Worm (Caenorhabditis elegans): ENCODE results near the gene sri-4.

DNA sequence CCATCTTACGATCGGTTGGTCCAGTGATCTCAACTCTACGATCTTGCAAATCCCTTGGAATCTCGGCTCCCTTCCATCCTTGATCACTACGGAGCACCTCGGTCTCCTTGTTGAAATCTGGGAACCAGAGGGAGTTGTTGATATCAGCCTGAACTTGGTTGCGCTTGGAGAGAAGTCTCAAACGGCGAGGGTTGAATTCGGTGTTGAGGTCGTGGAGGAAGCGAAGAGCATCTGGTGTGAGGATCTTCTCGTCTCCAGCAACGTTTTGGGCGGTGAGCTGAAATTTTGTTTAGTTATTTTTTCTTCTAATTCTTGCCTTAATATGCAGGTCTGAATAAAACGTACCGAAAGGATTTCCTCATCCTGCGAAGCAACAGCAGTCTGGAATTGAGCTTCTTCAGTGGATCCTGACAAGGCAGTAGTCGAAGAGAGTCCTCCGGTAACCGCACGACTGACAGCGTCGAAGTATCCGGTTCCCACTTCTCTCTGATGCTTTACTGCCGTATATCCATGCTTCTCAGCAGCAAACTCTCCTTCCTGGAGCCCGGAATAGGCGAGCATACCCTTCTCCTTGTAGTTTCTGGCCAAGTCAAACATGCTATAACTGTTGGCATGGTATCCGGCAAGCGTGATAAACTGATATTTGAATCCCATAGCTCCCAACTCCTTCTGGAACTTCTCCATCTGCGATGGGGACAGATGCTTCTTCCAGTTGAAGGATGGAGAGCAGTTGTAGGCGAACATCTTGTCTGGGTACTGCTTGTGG lies 22.2 kb upstream of the sri-4 start:
- TF ChIP-seq hlh-13 (GFP tag; optimal IDR thresholded peaks at IDR 0.05) (no peak), pha-4 (tag; optimal IDR thresholded peaks at IDR 0.05) (no peak), ceh-18 (tag; optimal IDR thresholded peaks at IDR 0.05) (no peak), unc-86 (tag; optimal IDR thresholded peaks at IDR 0.05) (no peak), Y22D7AL.16 (tag; optimal IDR thresholded peaks at IDR 0.05) (no peak), che-1 (tag; optimal IDR thresholded peaks at IDR 0.05) (no peak), fkh-10 (GFP tag; optimal IDR thresholded peaks at IDR 0.05) (no peak), dve-1 (tag; optimal IDR thresholded peaks at IDR 0.05) (no peak), ama-1 (optimal IDR thresholded peaks at IDR 0.05) (no peak), ref-2 (tag; optimal IDR thresholded peaks at IDR 0.05) (no peak), sox-4 (tag; optimal IDR thresholded peaks at IDR 0.05) (no peak), hlh-15 (tag; optimal IDR thresholded peaks at IDR 0.05) (no peak)
